Fruit fly (Drosophila melanogaster): ENCODE data around the gene CSN5.

The CSN5 gene

dm6 chr3R:16449187-16449973, 20.5 kb upstream of the CSN5 start:
- TF ChIP-seq CG8478 (optimal IDR thresholded peaks at IDR 0.05): no peak
- no peak for TF ChIP-seq CTCF (optimal IDR thresholded peaks at IDR 0.05)

dm6 chr3R:16452954-16453587, 16.8 kb upstream of the CSN5 start:
- no peak for TF ChIP-seq CTCF (optimal IDR thresholded peaks at IDR 0.05)
- TF ChIP-seq CG8478 (optimal IDR thresholded peaks at IDR 0.05): no peak

- no peak for TF ChIP-seq CG8478 (optimal IDR thresholded peaks at IDR 0.05)
- TF ChIP-seq CTCF (optimal IDR thresholded peaks at IDR 0.05): peak in 1 of 2 experiments; percentile 24
Observed at dm6 chr3R:16453597-16453996, 16.3 kb upstream of the CSN5 start, which contains the start of gene Pak3. Gene Pak3 (minus strand): TSS chr3R:16453821.

dm6 chr3R:16454192-16454591, 15.7 kb upstream of the CSN5 start, which contains the start of gene CG10405:
Gene CG10405 (plus strand): TSS chr3R:16454492.
- TF ChIP-seq CTCF (optimal IDR thresholded peaks at IDR 0.05) (no peak), CG8478 (optimal IDR thresholded peaks at IDR 0.05) (no peak)

- TF ChIP-seq CG8478 (optimal IDR thresholded peaks at IDR 0.05): no peak
- TF ChIP-seq CTCF (optimal IDR thresholded peaks at IDR 0.05): no peak
Observed at dm6 chr3R:16455875-16456274, 14.0 kb upstream of the CSN5 start, which contains the start of gene CG14883. Gene CG14883 (plus strand): TSS chr3R:16456052.

dm6 chr3R:16456607-16457006, 13.3 kb upstream of the CSN5 start:
- TF ChIP-seq CG8478 (optimal IDR thresholded peaks at IDR 0.05): no peak
- TF ChIP-seq CTCF (optimal IDR thresholded peaks at IDR 0.05): no peak

dm6 chr3R:16468556-16468955, 1.3 kb upstream of the CSN5 start:
- TF ChIP-seq CG8478 (optimal IDR thresholded peaks at IDR 0.05): no peak
- no peak for TF ChIP-seq CTCF (optimal IDR thresholded peaks at IDR 0.05)

dm6 chr3R:16472301-16472700, 2.4 kb downstream of the CSN5 start, which contains the start of gene Gyc89Da:
Gene Gyc89Da (plus strand): TSS chr3R:16472601.
- TF ChIP-seq CG8478 (optimal IDR thresholded peaks at IDR 0.05) (no peak), CTCF (optimal IDR thresholded peaks at IDR 0.05) (no peak)

dm6 chr3R:16476472-16476871, 6.6 kb downstream of the CSN5 start:
- TF ChIP-seq CG8478 (optimal IDR thresholded peaks at IDR 0.05): no peak
- no peak for TF ChIP-seq CTCF (optimal IDR thresholded peaks at IDR 0.05)

dm6 chr3R:16477033-16477432, 7.1 kb downstream of the CSN5 start, which contains the start of gene Gyc89Db:
Gene Gyc89Db (plus strand): TSS chr3R:16477110.
- TF ChIP-seq CG8478 (optimal IDR thresholded peaks at IDR 0.05): no peak
- TF ChIP-seq CTCF (optimal IDR thresholded peaks at IDR 0.05): no peak

dm6 chr3R:16480995-16481394, 11.1 kb downstream of the CSN5 start, which contains the start of gene Dhfr:
Gene Dhfr (plus strand): TSS chr3R:16481167.
- TF ChIP-seq CG8478 (optimal IDR thresholded peaks at IDR 0.05): no peak
- TF ChIP-seq CTCF (optimal IDR thresholded peaks at IDR 0.05): no peak

- TF ChIP-seq CTCF (optimal IDR thresholded peaks at IDR 0.05) (no peak), CG8478 (optimal IDR thresholded peaks at IDR 0.05) (no peak)
Observed at dm6 chr3R:16482276-16482675, 12.4 kb downstream of the CSN5 start, which contains the start of gene Sdhaf3. Gene Sdhaf3 (minus strand): TSS chr3R:16482452.

- TF ChIP-seq CG8478 (optimal IDR thresholded peaks at IDR 0.05): no peak
- no peak for TF ChIP-seq CTCF (optimal IDR thresholded peaks at IDR 0.05)
Observed at dm6 chr3R:16483877-16484417, 14.0 kb downstream of the CSN5 start, which contains the start of gene Der-2. Gene Der-2 (minus strand): TSS chr3R:16484223.

dm6 chr3R:16485487-16486233, 15.8 kb downstream of the CSN5 start:
- no peak for TF ChIP-seq CG8478 (optimal IDR thresholded peaks at IDR 0.05)
- no peak for TF ChIP-seq CTCF (optimal IDR thresholded peaks at IDR 0.05)

dm6 chr3R:16495322-16495721, 25.4 kb downstream of the CSN5 start, which contains the start of gene Cad89D:
Gene Cad89D (minus strand): TSS chr3R:16495422.
- TF ChIP-seq CTCF (optimal IDR thresholded peaks at IDR 0.05) (no peak), CG8478 (optimal IDR thresholded peaks at IDR 0.05) (no peak)
